Fruit fly (Drosophila melanogaster) whole organism, embryonic: Measurements from ENCODE around the gene Lcp65Ad.
A peak's percentile ranks its signal among the peaks of the same experiment; 100 is the strongest.

Experiments used
- Blimp-1 ChIP-seq: fragments of 200-800 bp; sonication (Bioruptor generic); optimal IDR thresholded peaks from 3 replicates; lab custom pipeline; 2018; ENCODE audit warnings: missing biosample characterization, missing genetic modification characterization, mild to moderate bottlenecking, moderate library complexity, missing genetic modification reagents
- CG10267 ChIP-seq: fragments of 200-800 bp; sonication (Bioruptor generic); optimal IDR thresholded peaks from 2 replicates; lab custom pipeline; 2018; ENCODE audit warnings: missing biosample characterization, mild to moderate bottlenecking, missing genetic modification characterization, moderate library complexity
- CG10274 ChIP-seq: fragments of 200-800 bp; sonication (Bioruptor generic); optimal IDR thresholded peaks from 3 replicates; lab custom pipeline; 2017; ENCODE audit warnings: missing biosample characterization, mild to moderate bottlenecking, missing genetic modification characterization
- CG10431 ChIP-seq: fragments of 200-800 bp; sonication (Bioruptor generic); optimal IDR thresholded peaks from 3 replicates; lab custom pipeline; 2018; ENCODE audit warnings: missing biosample characterization, mild to moderate bottlenecking, missing genetic modification characterization
- CG13424 ChIP-seq: fragments of 200-800 bp; sonication (Bioruptor generic); optimal IDR thresholded peaks from 2 replicates; lab custom pipeline; 2019; ENCODE audit warnings: missing biosample characterization, mild to moderate bottlenecking, missing genetic modification characterization, moderate library complexity
- CG13894 ChIP-seq: fragments of 200-800 bp; sonication (Bioruptor generic); optimal IDR thresholded peaks from 3 replicates; lab custom pipeline; 2018; ENCODE audit warnings: missing biosample characterization, mild to moderate bottlenecking, missing genetic modification characterization, moderate library complexity
- CG14710 ChIP-seq: fragments of 200-800 bp; sonication (Bioruptor generic); optimal IDR thresholded peaks from 3 replicates; lab custom pipeline; 2019; ENCODE audit warnings: missing biosample characterization, mild to moderate bottlenecking, missing genetic modification characterization, moderate library complexity
- CG15696 ChIP-seq: fragments of 200-800 bp; sonication (Bioruptor generic); optimal IDR thresholded peaks from 2 replicates; lab custom pipeline; 2019; ENCODE audit warnings: missing biosample characterization, mild to moderate bottlenecking, missing genetic modification characterization, moderate library complexity
- CG17361 ChIP-seq: fragments of 200-800 bp; sonication (Bioruptor generic); IDR thresholded peaks from 3 replicates; pipeline ENCODE4 v1.3.6; 2022; ENCODE audit warnings: missing biosample characterization, missing genetic modification characterization
- CG2712 ChIP-seq: fragments of 200-800 bp; optimal IDR thresholded peaks from 3 replicates; lab custom pipeline; 2019; ENCODE audit warnings: missing biosample characterization, mild to moderate bottlenecking, missing genetic modification characterization, moderate library complexity
- CG31224 ChIP-seq: fragments of 200-800 bp; sonication (Bioruptor generic); IDR thresholded peaks from 2 replicates; pipeline ENCODE4 v1.3.6; 2022; ENCODE audit warnings: missing biosample characterization, missing genetic modification characterization
- CG31441 ChIP-seq: fragments of 200-800 bp; sonication (Bioruptor generic); IDR thresholded peaks from 2 replicates; pipeline ENCODE4 v1.3.6; 2022; ENCODE audit warnings: missing biosample characterization, missing genetic modification characterization
- CG4404 ChIP-seq: fragments of 200-800 bp; sonication (Bioruptor generic); IDR thresholded peaks from 2 replicates; pipeline ENCODE4 v1.3.6; 2022; ENCODE audit warnings: missing biosample characterization, missing genetic modification characterization
- CG4424 ChIP-seq: fragments of 200-800 bp; sonication (Bioruptor generic); optimal IDR thresholded peaks from 3 replicates; lab custom pipeline; 2016; ENCODE audit warnings: missing biosample characterization, missing genetic modification characterization
- CG5953 ChIP-seq: fragments of 200-800 bp; sonication (Bioruptor generic); IDR thresholded peaks from 2 replicates; pipeline ENCODE4 v1.3.6; 2022; ENCODE audit warnings: missing biosample characterization, missing genetic modification characterization
- CG6689 ChIP-seq: fragments of 200-800 bp; sonication (Bioruptor generic); IDR thresholded peaks from 2 replicates; pipeline ENCODE4 v1.3.6; 2022; ENCODE audit warnings: missing biosample characterization, missing genetic modification characterization
- CG7556 ChIP-seq: fragments of 200-800 bp; sonication (Bioruptor generic); optimal IDR thresholded peaks from 2 replicates; lab custom pipeline; 2017; ENCODE audit warnings: missing biosample characterization, mild to moderate bottlenecking, missing genetic modification characterization
- CG8388 ChIP-seq: fragments of 200-800 bp; sonication (Bioruptor generic); optimal IDR thresholded peaks from 2 replicates; lab custom pipeline; 2019; ENCODE audit warnings: missing biosample characterization, mild to moderate bottlenecking, missing genetic modification characterization, moderate library complexity
- CG9727 ChIP-seq: fragments of 200-800 bp; sonication (Bioruptor generic); optimal IDR thresholded peaks from 3 replicates; lab custom pipeline; 2017; ENCODE audit warnings: missing biosample characterization, mild to moderate bottlenecking, missing genetic modification characterization
- CoRest ChIP-seq: fragments of 200-800 bp; sonication (Bioruptor generic); optimal IDR thresholded peaks from 3 replicates; lab custom pipeline; 2018; ENCODE audit warnings: missing biosample characterization, mild to moderate bottlenecking, missing genetic modification characterization, moderate library complexity
- CrebB ChIP-seq: fragments of 200-800 bp; sonication (Bioruptor generic); optimal IDR thresholded peaks from 3 replicates; lab custom pipeline; 2018; ENCODE audit warnings: missing biosample characterization, mild to moderate bottlenecking, missing genetic modification characterization
- D ChIP-seq, 2 experiments: fragments of 200-800 bp in 1 of 2; fragments of >200 bp in 1 of 2; sonication (Bioruptor generic) in 1 of 2; optimal IDR thresholded peaks; 2 replicates in 1 of 2; 3 replicates in 1 of 2; lab custom pipeline; 2017; ENCODE audit warnings: mild to moderate bottlenecking in 1 of 2, missing biosample characterization in 1 of 2, missing genetic modification characterization in 1 of 2, missing genetic modification reagents in 1 of 2
- D19A ChIP-seq: fragments of 200-800 bp; optimal IDR thresholded peaks from 3 replicates; lab custom pipeline; 2019; ENCODE audit warnings: missing biosample characterization, mild to moderate bottlenecking, missing genetic modification characterization, moderate library complexity
- Dbx ChIP-seq: fragments of 200-800 bp; sonication (Bioruptor generic); IDR thresholded peaks from 3 replicates; pipeline ENCODE4 v1.3.6; 2022; ENCODE audit warnings: missing biosample characterization, missing genetic modification characterization
- Dll ChIP-seq: fragments of 200-800 bp; sonication (Bioruptor generic); IDR thresholded peaks from 4 replicates; pipeline ENCODE4 v1.3.6; 2022; ENCODE audit warnings: missing biosample characterization, missing genetic modification characterization; ENCODE audit not compliant: partially characterized antibody
- Doc2 ChIP-seq: fragments of 200-800 bp; sonication (Bioruptor generic); IDR thresholded peaks from 2 replicates; pipeline ENCODE4 v1.3.6; 2022; ENCODE audit warnings: missing biosample characterization, missing genetic modification characterization
- HLH54F ChIP-seq: fragments of 200-800 bp; sonication (Bioruptor generic); optimal IDR thresholded peaks from 3 replicates; lab custom pipeline; 2016; ENCODE audit warnings: missing biosample characterization, missing genetic modification characterization
- Hr51 ChIP-seq, 2 experiments: fragments of 200-800 bp; sonication (Bioruptor generic); optimal IDR thresholded peaks; 2 replicates in 1 of 2; 3 replicates in 1 of 2; lab custom pipeline; 2016 to 2018; ENCODE audit warnings: missing biosample characterization in 2 of 2, missing genetic modification characterization in 2 of 2, mild to moderate bottlenecking in 1 of 2, moderate library complexity in 1 of 2
- Hr78 ChIP-seq, 2 experiments: fragments of 200-800 bp in 1 of 2; fragments of >200 bp in 1 of 2; sonication (Bioruptor generic) in 1 of 2; optimal IDR thresholded peaks; 2 replicates each; lab custom pipeline; 2017 to 2019; ENCODE audit warnings: missing biosample characterization in 2 of 2, missing genetic modification characterization in 2 of 2, mild to moderate bottlenecking in 1 of 2, moderate library complexity in 1 of 2
- Sox100B ChIP-seq: fragments of 200-800 bp; sonication (Bioruptor generic); optimal IDR thresholded peaks from 3 replicates; lab custom pipeline; 2018; ENCODE audit warnings: missing biosample characterization, mild to moderate bottlenecking, missing genetic modification characterization
- Ssrp ChIP-seq: fragments of 200-800 bp; sonication (Bioruptor generic); optimal IDR thresholded peaks from 2 replicates; lab custom pipeline; 2018; ENCODE audit warnings: missing biosample characterization, mild to moderate bottlenecking, missing genetic modification characterization, moderate library complexity
- Xrp1 ChIP-seq: fragments of 200-800 bp; sonication (Bioruptor generic); IDR thresholded peaks from 2 replicates; pipeline ENCODE4 v1.3.6; 2022; ENCODE audit warnings: missing biosample characterization, missing genetic modification characterization
- az2 ChIP-seq: fragments of 200-800 bp; sonication (Bioruptor generic); optimal IDR thresholded peaks from 3 replicates; lab custom pipeline; 2016; ENCODE audit warnings: missing biosample characterization, missing genetic modification characterization
- bbx ChIP-seq: fragments of 200-800 bp; sonication (Bioruptor generic); IDR thresholded peaks from 2 replicates; pipeline ENCODE4 v1.3.6; 2022; ENCODE audit warnings: missing biosample characterization, missing genetic modification characterization; ENCODE audit not compliant: partially characterized antibody
- bigmax ChIP-seq: fragments of 200-800 bp; sonication (Bioruptor generic); optimal IDR thresholded peaks from 2 replicates; lab custom pipeline; 2018; ENCODE audit warnings: missing biosample characterization, mild to moderate bottlenecking, missing genetic modification characterization
- bsh ChIP-seq, 2 experiments: fragments of 200-800 bp; sonication (Bioruptor generic); optimal IDR thresholded peaks; 2 replicates each; lab custom pipeline; 2017 to 2018; ENCODE audit warnings: mild to moderate bottlenecking in 2 of 2, missing biosample characterization in 2 of 2, missing genetic modification characterization in 2 of 2, moderate library complexity in 1 of 2
- caup ChIP-seq: fragments of 200-800 bp; sonication (Bioruptor generic); optimal IDR thresholded peaks from 3 replicates; lab custom pipeline; 2017; ENCODE audit warnings: missing biosample characterization, mild to moderate bottlenecking, missing genetic modification characterization, moderate library complexity; ENCODE audit not compliant: severe bottlenecking
- cg ChIP-seq: fragments of 200-800 bp; sonication (Bioruptor generic); optimal IDR thresholded peaks from 3 replicates; lab custom pipeline; 2019; ENCODE audit warnings: missing biosample characterization, mild to moderate bottlenecking, missing genetic modification characterization, moderate library complexity
- dmrt11E ChIP-seq: fragments of 200-800 bp; sonication (Bioruptor generic); optimal IDR thresholded peaks from 3 replicates; lab custom pipeline; 2018; ENCODE audit warnings: missing biosample characterization, mild to moderate bottlenecking, missing genetic modification characterization, moderate library complexity
- ftz-f1 ChIP-seq: fragments of 200-800 bp; sonication (Bioruptor generic); optimal IDR thresholded peaks from 2 replicates; lab custom pipeline; 2016; ENCODE audit warnings: missing biosample characterization, missing genetic modification characterization
- gem ChIP-seq: fragments of 200-800 bp; sonication (Bioruptor generic); optimal IDR thresholded peaks from 2 replicates; lab custom pipeline; 2019; ENCODE audit warnings: missing biosample characterization, mild to moderate bottlenecking, missing genetic modification characterization, moderate library complexity
- knrl ChIP-seq: fragments of 200-800 bp; sonication (Bioruptor generic); IDR thresholded peaks from 3 replicates; pipeline ENCODE4 v1.3.6; 2022; ENCODE audit warnings: missing biosample characterization, missing genetic modification characterization; ENCODE audit not compliant: partially characterized antibody
- lola ChIP-seq, 3 experiments: fragments of >200 bp in 2 of 3; fragments of 200-800 bp in 1 of 3; sonication (Bioruptor generic) in 1 of 3; optimal IDR thresholded peaks; 2 replicates each; lab custom pipeline; 2017 to 2019; ENCODE audit warnings: missing biosample characterization in 3 of 3, missing genetic modification characterization in 3 of 3, mild to moderate bottlenecking in 1 of 3, moderate library complexity in 1 of 3
- nmo ChIP-seq: fragments of 200-800 bp; sonication (Bioruptor generic); optimal IDR thresholded peaks from 2 replicates; lab custom pipeline; 2018; ENCODE audit warnings: missing biosample characterization, mild to moderate bottlenecking, missing genetic modification characterization, moderate library complexity
- pb ChIP-seq: fragments of 200-800 bp; sonication (Bioruptor generic); optimal IDR thresholded peaks from 3 replicates; lab custom pipeline; 2016; ENCODE audit warnings: missing biosample characterization, missing genetic modification characterization
- tx ChIP-seq: fragments of 200-800 bp; sonication (Bioruptor generic); optimal IDR thresholded peaks from 2 replicates; lab custom pipeline; 2016; ENCODE audit warnings: missing biosample characterization, missing genetic modification characterization
- unpg ChIP-seq: fragments of 200-800 bp; sonication (Bioruptor generic); optimal IDR thresholded peaks from 3 replicates; lab custom pipeline; 2018; ENCODE audit warnings: missing biosample characterization, mild to moderate bottlenecking, missing genetic modification characterization, moderate library complexity

Gene Lcp65Ad

dm6 chr3L:6159863-6160262, 16.7 kb downstream of the Lcp65Ad start (continued):
- TF ChIP-seq CG15696 (tag; lab: Kevin White, UChicago) (peak; percentile 16), lola (GFP tag; optimal IDR thresholded peaks at IDR 0.05; lab: Kevin White, UChicago) (peak in 1 of 3 experiments; percentile 62), bsh (GFP tag; optimal IDR thresholded peaks at IDR 0.05; lab: Kevin White, UChicago) (peak in 1 of 2 experiments; percentile 17), Doc2 (GFP tag; lab: Robert Waterston, UW) (no peak), CG10274 (GFP tag; lab: Kevin White, UChicago) (no peak), CG9727 (GFP tag; lab: Kevin White, UChicago) (peak; percentile 23), CG2712 (tag; lab: Kevin White, UChicago) (peak; percentile 65), CG31224 (GFP tag; lab: Robert Waterston, UW) (no peak), pb (no peak), tx (GFP tag; lab: Kevin White, UChicago) (no peak), CG17361 (GFP tag; lab: Robert Waterston, UW) (peak; percentile 72; the same call in 2 of the 3 replicates), Sox100B (GFP tag; lab: Kevin White, UChicago) (peak; percentile 42), Ssrp (peak; percentile 33), CG8388 (peak; percentile 9), HLH54F (GFP tag; lab: Kevin White, UChicago) (no peak), CG10267 (peak; percentile 43), caup (no peak), CrebB (no peak), unpg (GFP tag; lab: Kevin White, UChicago) (no peak), dmrt11E (peak; percentile 64), CG13894 (tag; lab: Kevin White, UChicago) (no peak), CG14710 (tag; lab: Kevin White, UChicago) (peak; percentile 58), CG7556 (GFP tag; lab: Kevin White, UChicago) (peak; percentile 43), bigmax (GFP tag; lab: Kevin White, UChicago) (no peak), Xrp1 (GFP tag; lab: Robert Waterston, UW) (peak; percentile 26; the same call in 1 of the 2 replicates), Hr78 (GFP tag; optimal IDR thresholded peaks at IDR 0.05; lab: Kevin White, UChicago) (no peak), CG4404 (no peak), Hr51 (GFP tag; optimal IDR thresholded peaks at IDR 0.05; lab: Kevin White, UChicago) (no peak), Dbx (GFP tag; lab: Robert Waterston, UW) (no peak), gem (peak; percentile 60), CG13424 (tag; lab: Kevin White, UChicago) (peak; percentile 12), CG10431 (GFP tag; lab: Kevin White, UChicago) (no peak), CG31441 (GFP tag; lab: Robert Waterston, UW) (peak; percentile 59), nmo (peak; percentile 31), D (optimal IDR thresholded peaks at IDR 0.05; lab: Kevin White, UChicago) (no peak), D (GFP tag; optimal IDR thresholded peaks at IDR 0.05; lab: Kevin White, UChicago) (peak; percentile 0), CoRest (tag; lab: Kevin White, UChicago) (peak; percentile 26), Dll (no peak), knrl (no peak), Blimp-1 (GFP tag; lab: Kevin White, UChicago) (peak; percentile 40), CG4424 (peak; percentile 7), cg (GFP tag; lab: Kevin White, UChicago) (no peak), ftz-f1 (no peak), bbx (GFP tag; lab: Robert Waterston, UW) (no peak), az2 (GFP tag; lab: Kevin White, UChicago) (no peak), CG6689 (0 out of 2 replicates have a peak, but pooled peaks have one; percentile 5), CG5953 (GFP tag; lab: Robert Waterston, UW) (no peak), D19A (tag; lab: Kevin White, UChicago) (peak; percentile 35)
